Fruit fly (Drosophila melanogaster) whole organism, pupa: ENCODE measurements around the gene MED31.

Experiments used
- CG9948 ChIP-seq: fragments of 200-800 bp; sonication (Bioruptor generic); optimal IDR thresholded peaks from 2 replicates; lab custom pipeline; 2018; ENCODE audit warnings: missing biosample characterization, mild to moderate bottlenecking, missing genetic modification characterization, moderate library complexity
- EcR ChIP-seq: fragments of 200-800 bp; sonication (Bioruptor generic); optimal IDR thresholded peaks from 3 replicates; lab custom pipeline; 2019; ENCODE audit warnings: missing biosample characterization, missing genetic modification characterization, mild to moderate bottlenecking, moderate library complexity, missing genetic modification reagents
- Pif1A ChIP-seq: fragments of 200-800 bp; sonication (Bioruptor generic); optimal IDR thresholded peaks from 3 replicates; lab custom pipeline; 2016; ENCODE audit warnings: missing biosample characterization, missing genetic modification characterization
- fd96Ca ChIP-seq: fragments of 200-800 bp; sonication (Bioruptor generic); IDR thresholded peaks from 3 replicates; pipeline ENCODE4 v1.3.6; 2022; ENCODE audit warnings: missing biosample characterization, missing genetic modification characterization
- gl ChIP-seq: fragments of 200-800 bp; sonication (Bioruptor generic); optimal IDR thresholded peaks from 2 replicates; lab custom pipeline; 2018; ENCODE audit warnings: missing biosample characterization, mild to moderate bottlenecking, missing genetic modification characterization

DNA sequence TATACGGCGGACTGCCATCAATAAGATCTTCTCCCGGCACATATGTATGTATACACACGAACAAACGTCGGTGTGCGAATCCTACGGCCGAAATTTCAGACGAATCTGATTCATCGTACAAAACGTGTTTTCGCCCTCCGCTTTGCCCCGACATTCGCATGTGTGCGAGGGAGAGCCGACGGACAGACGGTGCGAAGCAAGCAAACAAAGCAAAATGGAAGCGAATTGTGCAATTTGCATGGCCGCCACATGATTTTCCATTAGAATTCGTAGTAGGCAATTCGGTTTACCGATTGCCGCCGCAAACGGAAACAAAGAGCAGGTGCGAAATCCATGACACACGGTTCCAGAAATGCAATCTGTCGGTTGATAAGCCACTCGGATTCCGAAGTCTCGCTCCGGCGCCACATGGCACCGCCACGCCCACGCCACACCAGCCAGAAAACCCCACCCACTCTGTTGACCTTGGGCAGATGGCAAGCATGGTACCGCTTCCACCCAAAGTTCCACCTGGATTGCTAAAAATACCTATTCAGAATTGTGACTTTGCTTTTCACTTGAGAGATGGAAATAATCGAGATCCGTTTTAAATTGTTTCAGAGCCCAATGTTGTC, 8.2 kb downstream of the MED31 start:
- TF ChIP-seq Pif1A (GFP tag; lab: Kevin White, UChicago), result no peak
- TF ChIP-seq gl (tag; lab: Kevin White, UChicago), result no peak
- TF ChIP-seq CG9948, result no peak
- TF ChIP-seq fd96Ca, result no peak
- no peak for TF ChIP-seq EcR (GFP tag; lab: Kevin White, UChicago)
